Worm (Caenorhabditis elegans): Measurements from ENCODE around the gene T28B11.1.

Gene T28B11.1

DNA sequence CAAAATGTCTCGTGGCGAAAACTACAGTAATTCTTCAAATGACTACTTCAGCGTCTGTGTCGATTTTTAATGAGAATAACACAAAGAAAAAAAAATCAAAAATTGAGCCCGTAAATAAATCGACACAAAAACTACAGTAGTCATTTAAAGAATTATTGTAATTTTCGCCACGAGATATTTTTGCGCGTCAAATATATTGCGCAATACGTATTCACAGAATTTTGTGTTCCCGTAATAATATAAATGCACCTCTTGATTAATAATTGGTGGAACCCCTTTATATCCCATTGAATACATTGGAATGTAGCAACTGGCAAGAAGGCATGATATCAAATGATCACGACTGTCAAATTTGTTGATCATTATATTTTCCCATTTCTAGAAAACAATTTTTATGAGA, 36.7 kb upstream of the T28B11.1 start:
- TF ChIP-seq lin-13 (GFP tag; optimal IDR thresholded peaks at IDR 0.05) (no peak), lin-39 (tag; optimal IDR thresholded peaks at IDR 0.05) (no peak), nhr-237 (tag; optimal IDR thresholded peaks at IDR 0.05) (no peak), dmd-4 (tag; optimal IDR thresholded peaks at IDR 0.05) (no peak), ama-1 (optimal IDR thresholded peaks at IDR 0.05) (no peak), nhr-21 (tag; optimal IDR thresholded peaks at IDR 0.05) (no peak), C34F6.9 (tag; optimal IDR thresholded peaks at IDR 0.05) (no peak), ztf-1 (GFP tag; conservative IDR thresholded peaks at IDR 0.05) (no peak), nhr-23 (tag; optimal IDR thresholded peaks at IDR 0.05) (no peak), blmp-1 (tag; optimal IDR thresholded peaks at IDR 0.05; ENCODE audit: insufficient read depth) (no peak), Y55F3AM.14 (GFP tag; optimal IDR thresholded peaks at IDR 0.05) (no peak), elt-1 (tag; optimal IDR thresholded peaks at IDR 0.05) (no peak)

ce11 chrV:10764066-10764465, 31.8 kb upstream of the T28B11.1 start, which contains the start of gene ocr-1:
TSS of gene ocr-1 (plus strand) at chrV:10764366.
- TF ChIP-seq blmp-1 (tag; optimal IDR thresholded peaks at IDR 0.05; ENCODE audit: insufficient read depth) (no peak), crh-2 (tag; optimal IDR thresholded peaks at IDR 0.05) (no peak), ZK546.5 (tag; optimal IDR thresholded peaks at IDR 0.05) (no peak), alr-1 (tag; optimal IDR thresholded peaks at IDR 0.05) (no peak), R02D3.7 (tag; optimal IDR thresholded peaks at IDR 0.05) (no peak), Y55F3AM.14 (GFP tag; optimal IDR thresholded peaks at IDR 0.05) (no peak), ztf-1 (GFP tag; conservative IDR thresholded peaks at IDR 0.05) (no peak), unc-55 (GFP tag; optimal IDR thresholded peaks at IDR 0.05) (no peak), ama-1 (optimal IDR thresholded peaks at IDR 0.05) (no peak), unc-39 (tag; optimal IDR thresholded peaks at IDR 0.05) (no peak), zag-1 (tag; optimal IDR thresholded peaks at IDR 0.05) (no peak), egl-27 (tag; optimal IDR thresholded peaks at IDR 0.05) (no peak), elt-3 (tag; optimal IDR thresholded peaks at IDR 0.05) (no peak), sem-4 (tag; optimal IDR thresholded peaks at IDR 0.05) (no peak), ceh-82 (tag; optimal IDR thresholded peaks at IDR 0.05) (no peak), nhr-237 (tag; optimal IDR thresholded peaks at IDR 0.05) (no peak)

- TF ChIP-seq nhr-10 (tag; optimal IDR thresholded peaks at IDR 0.05) (no peak), sma-3 (GFP tag; optimal IDR thresholded peaks at IDR 0.05) (no peak), blmp-1 (tag; optimal IDR thresholded peaks at IDR 0.05; ENCODE audit: insufficient read depth) (no peak), F13H6.1 (tag; optimal IDR thresholded peaks at IDR 0.05) (no peak), aly-2 (tag; optimal IDR thresholded peaks at IDR 0.05) (no peak), nhr-77 (tag; optimal IDR thresholded peaks at IDR 0.05) (no peak), nhr-25 (tag; optimal IDR thresholded peaks at IDR 0.05) (no peak), peb-1 (tag; optimal IDR thresholded peaks at IDR 0.05) (no peak), ceh-16 (tag; optimal IDR thresholded peaks at IDR 0.05) (no peak), crh-2 (tag; optimal IDR thresholded peaks at IDR 0.05) (no peak), dmd-4 (tag; optimal IDR thresholded peaks at IDR 0.05) (no peak), mdl-1 (tag; optimal IDR thresholded peaks at IDR 0.05) (no peak)
These were observed 30.5 kb upstream of the T28B11.1 start, which contains the start of gene sre-6 for ce11 chrV:10762695-10763094. TSS of gene sre-6 (minus strand) at chrV:10762795.

DNA sequence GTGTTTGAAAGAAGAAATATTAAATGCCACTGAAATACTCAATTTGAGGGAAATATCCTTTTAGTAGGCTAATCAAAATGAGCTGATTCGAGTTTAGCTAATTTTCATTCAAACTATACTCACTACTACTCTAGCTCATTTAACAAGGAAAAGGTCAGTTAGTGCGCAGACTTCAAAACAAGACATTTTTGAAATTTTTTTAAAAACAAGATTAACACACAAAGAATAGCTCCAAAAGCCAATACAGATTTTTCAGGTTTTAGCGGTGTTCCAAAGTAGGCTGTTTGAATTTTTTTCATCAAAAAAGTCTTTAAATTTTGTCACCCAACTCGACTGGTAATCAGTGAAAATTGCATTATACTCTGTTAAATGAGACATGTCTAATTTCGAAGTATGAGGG, 28.6 kb upstream of the T28B11.1 start:
- TF ChIP-seq ceh-82 (tag; optimal IDR thresholded peaks at IDR 0.05) = no peak
- TF ChIP-seq nhr-25 (tag; optimal IDR thresholded peaks at IDR 0.05) = peak; percentile 31

DNA sequence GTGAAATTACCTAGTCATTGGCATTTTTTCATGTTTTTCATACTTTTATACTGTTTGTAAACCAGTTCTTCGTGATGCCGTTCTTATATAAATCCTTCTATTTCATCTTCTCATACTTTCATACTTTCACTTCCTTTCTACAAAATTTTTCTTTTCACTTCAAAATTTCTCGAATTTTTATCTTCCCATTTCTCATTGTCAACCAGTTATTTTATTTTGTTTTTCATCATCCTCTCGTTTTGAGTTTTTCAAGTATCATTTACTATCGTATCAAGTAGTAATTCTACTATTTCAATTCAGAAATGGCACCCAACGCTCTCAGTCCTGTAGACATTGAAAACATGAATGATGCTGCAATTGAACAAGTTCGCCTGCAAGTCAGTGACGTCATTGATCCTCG, 26.4 kb upstream of the T28B11.1 start, which contains the start of gene F28H7.8:
F28H7.8 (plus strand) TSS at position 301 of the 400 bp plus-strand sequence.
- TF ChIP-seq skn-1 (tag; optimal IDR thresholded peaks at IDR 0.05) = no peak
- no peak for TF ChIP-seq egl-27 (tag; optimal IDR thresholded peaks at IDR 0.05)
- TF ChIP-seq blmp-1 (tag; optimal IDR thresholded peaks at IDR 0.05; ENCODE audit: insufficient read depth) = peak; percentile 27
- TF ChIP-seq nhr-11 (tag; optimal IDR thresholded peaks at IDR 0.05) = no peak
- TF ChIP-seq unc-62 (GFP tag; optimal IDR thresholded peaks at IDR 0.05) = no peak
- peak; percentile 21 for TF ChIP-seq nhr-25 (tag; optimal IDR thresholded peaks at IDR 0.05)
- TF ChIP-seq peb-1 (tag; optimal IDR thresholded peaks at IDR 0.05) = no peak
- TF ChIP-seq fos-1 (tag; optimal IDR thresholded peaks at IDR 0.05) = no peak
- no peak for TF ChIP-seq nhr-237 (tag; optimal IDR thresholded peaks at IDR 0.05)
- no peak for TF ChIP-seq nhr-6 (tag; optimal IDR thresholded peaks at IDR 0.05)
- no peak for TF ChIP-seq nhr-21 (tag; optimal IDR thresholded peaks at IDR 0.05)
- TF ChIP-seq aly-2 (tag; optimal IDR thresholded peaks at IDR 0.05) = no peak
- no peak for TF ChIP-seq mab-5 (tag; optimal IDR thresholded peaks at IDR 0.05)
- TF ChIP-seq ama-1 (optimal IDR thresholded peaks at IDR 0.05) = no peak
- TF ChIP-seq C34F6.9 (tag; optimal IDR thresholded peaks at IDR 0.05) = no peak
- no peak for TF ChIP-seq nhr-12 (tag; optimal IDR thresholded peaks at IDR 0.05)
- no peak for TF ChIP-seq F13H6.1 (tag; optimal IDR thresholded peaks at IDR 0.05)
